Fruit fly (Drosophila melanogaster) whole organism, embryonic: ENCODE results near the gene CG33107.

ENCODE experiments used
- Antp ChIP-seq: fragments of 200-800 bp; sonication (Bioruptor generic); optimal IDR thresholded peaks from 3 replicates; lab custom pipeline; 2016; ENCODE audit warnings: missing biosample characterization, missing genetic modification characterization
- B-H1 ChIP-seq: fragments of 200-800 bp; sonication (Bioruptor generic); IDR thresholded peaks from 3 replicates; pipeline ENCODE4 v1.3.6; 2022; ENCODE audit warnings: missing biosample characterization, missing genetic modification characterization
- B-H2 ChIP-seq: fragments of 200-800 bp; sonication (Bioruptor generic); optimal IDR thresholded peaks from 2 replicates; lab custom pipeline; 2018; ENCODE audit warnings: missing biosample characterization, mild to moderate bottlenecking, missing genetic modification characterization
- CG10267 ChIP-seq: fragments of 200-800 bp; sonication (Bioruptor generic); optimal IDR thresholded peaks from 2 replicates; lab custom pipeline; 2018; ENCODE audit warnings: missing biosample characterization, mild to moderate bottlenecking, missing genetic modification characterization, moderate library complexity
- CG10321 ChIP-seq: fragments of 200-800 bp; sonication (Bioruptor generic); IDR thresholded peaks from 2 replicates; pipeline ENCODE4 v1.3.6; 2022; ENCODE audit warnings: missing biosample characterization, missing genetic modification characterization
- CG12236 ChIP-seq: fragments of 200-800 bp; sonication (Bioruptor generic); optimal IDR thresholded peaks from 2 replicates; lab custom pipeline; 2016; ENCODE audit warnings: missing biosample characterization, missing genetic modification characterization
- CG13123 ChIP-seq: fragments of 200-800 bp; sonication (Bioruptor generic); optimal IDR thresholded peaks from 2 replicates; lab custom pipeline; 2016; ENCODE audit warnings: missing biosample characterization, missing genetic modification characterization
- CG13624 ChIP-seq: fragments of 200-800 bp; sonication (Bioruptor generic); optimal IDR thresholded peaks from 2 replicates; lab custom pipeline; 2016; ENCODE audit warnings: missing biosample characterization, missing genetic modification characterization
- CG13775 ChIP-seq: fragments of 200-800 bp; sonication (Bioruptor generic); optimal IDR thresholded peaks from 3 replicates; lab custom pipeline; 2017; ENCODE audit warnings: missing biosample characterization, mild to moderate bottlenecking, missing genetic modification characterization
- CG15479 ChIP-seq: fragments of 200-800 bp; sonication (Bioruptor generic); optimal IDR thresholded peaks from 3 replicates; lab custom pipeline; 2019; ENCODE audit warnings: missing biosample characterization, mild to moderate bottlenecking, missing genetic modification characterization, moderate library complexity
- CG17829 ChIP-seq: fragments of 200-800 bp; optimal IDR thresholded peaks from 2 replicates; lab custom pipeline; 2019; ENCODE audit warnings: missing biosample characterization, mild to moderate bottlenecking, missing genetic modification characterization, moderate library complexity
- CG1832 ChIP-seq: fragments of 200-800 bp; sonication (Bioruptor generic); optimal IDR thresholded peaks from 2 replicates; lab custom pipeline; 2017; ENCODE audit warnings: missing biosample characterization, mild to moderate bottlenecking, missing genetic modification characterization, inconsistent platforms
- CG2116 ChIP-seq: fragments of 200-800 bp; sonication (Bioruptor generic); optimal IDR thresholded peaks from 3 replicates; lab custom pipeline; 2018; ENCODE audit warnings: missing biosample characterization, mild to moderate bottlenecking, missing genetic modification characterization
- CG2875 ChIP-seq: fragments of 200-800 bp; sonication (Bioruptor generic); optimal IDR thresholded peaks from 2 replicates; lab custom pipeline; 2017; ENCODE audit warnings: missing biosample characterization, mild to moderate bottlenecking, missing genetic modification characterization, missing genetic modification reagents
- CG34224 ChIP-seq: fragments of 200-800 bp; sonication (Bioruptor generic); IDR thresholded peaks from 3 replicates; pipeline ENCODE4 v1.3.6; 2022; ENCODE audit warnings: missing biosample characterization, missing genetic modification characterization; ENCODE audit not compliant: partially characterized antibody
- CG3838 ChIP-seq: fragments of 200-800 bp; sonication (Bioruptor generic); optimal IDR thresholded peaks from 3 replicates; lab custom pipeline; 2016; ENCODE audit warnings: missing biosample characterization, missing genetic modification characterization
- CG4730 ChIP-seq: fragments of 200-800 bp; sonication (Bioruptor generic); IDR thresholded peaks from 2 replicates; pipeline ENCODE4 v1.3.6; 2022; ENCODE audit warnings: missing biosample characterization, missing genetic modification characterization
- CG7271 ChIP-seq: fragments of 200-800 bp; sonication (Bioruptor generic); optimal IDR thresholded peaks from 2 replicates; lab custom pipeline; 2018; ENCODE audit warnings: missing biosample characterization, mild to moderate bottlenecking, missing genetic modification characterization, moderate library complexity
- CG8478 ChIP-seq: fragments of >200 bp; optimal IDR thresholded peaks from 2 replicates; lab custom pipeline; 2018
- CG9727 ChIP-seq: fragments of 200-800 bp; sonication (Bioruptor generic); optimal IDR thresholded peaks from 3 replicates; lab custom pipeline; 2017; ENCODE audit warnings: missing biosample characterization, mild to moderate bottlenecking, missing genetic modification characterization
- D19B ChIP-seq: fragments of 200-800 bp; sonication (Bioruptor generic); optimal IDR thresholded peaks from 2 replicates; lab custom pipeline; 2017; ENCODE audit warnings: missing biosample characterization, mild to moderate bottlenecking, missing genetic modification characterization
- Dad ChIP-seq: fragments of 200-800 bp; sonication (Bioruptor generic); optimal IDR thresholded peaks from 3 replicates; lab custom pipeline; 2016; ENCODE audit warnings: missing biosample characterization, missing genetic modification characterization
- Dbx ChIP-seq: fragments of 200-800 bp; sonication (Bioruptor generic); IDR thresholded peaks from 3 replicates; pipeline ENCODE4 v1.3.6; 2022; ENCODE audit warnings: missing biosample characterization, missing genetic modification characterization
- Dref ChIP-seq: fragments of 200-800 bp; sonication (Bioruptor generic); IDR thresholded peaks from 2 replicates; pipeline ENCODE4 v1.3.6; 2022; ENCODE audit warnings: missing biosample characterization, missing genetic modification characterization
- Drgx ChIP-seq: fragments of 200-800 bp; sonication (Bioruptor generic); IDR thresholded peaks from 2 replicates; pipeline ENCODE4 v1.3.6; 2022; ENCODE audit warnings: missing biosample characterization, missing genetic modification characterization
- Gsc ChIP-seq: fragments of 200-800 bp; sonication (Bioruptor generic); IDR thresholded peaks from 2 replicates; pipeline ENCODE4 v1.3.6; 2022; ENCODE audit warnings: missing biosample characterization, missing genetic modification characterization
- HLH3B ChIP-seq: fragments of 200-800 bp; sonication (Bioruptor generic); IDR thresholded peaks from 2 replicates; pipeline ENCODE4 v1.3.6; 2022; ENCODE audit warnings: missing biosample characterization, missing genetic modification characterization
- Lim3 ChIP-seq: fragments of 200-800 bp; sonication (Bioruptor generic); IDR thresholded peaks from 2 replicates; pipeline ENCODE4 v1.3.6; 2022; ENCODE audit warnings: missing biosample characterization, missing genetic modification characterization
- Oli ChIP-seq: fragments of 200-800 bp; sonication (Bioruptor generic); optimal IDR thresholded peaks from 2 replicates; lab custom pipeline; 2018; ENCODE audit warnings: missing biosample characterization, mild to moderate bottlenecking, missing genetic modification characterization, moderate library complexity
- al ChIP-seq: fragments of 200-800 bp; sonication (Bioruptor generic); IDR thresholded peaks from 2 replicates; pipeline ENCODE4 v1.3.6; 2022; ENCODE audit warnings: missing biosample characterization, missing genetic modification characterization
- aop ChIP-seq: fragments of 200-800 bp; sonication (Bioruptor generic); IDR thresholded peaks from 2 replicates; pipeline ENCODE4 v1.3.6; 2022; ENCODE audit warnings: missing biosample characterization, missing genetic modification characterization
- btn ChIP-seq: fragments of 200-800 bp; sonication (Bioruptor generic); optimal IDR thresholded peaks from 2 replicates; lab custom pipeline; 2016; ENCODE audit warnings: missing biosample characterization, missing genetic modification characterization
- da ChIP-seq: fragments of 200-800 bp; sonication (Bioruptor generic); optimal IDR thresholded peaks from 2 replicates; lab custom pipeline; 2016; ENCODE audit warnings: missing biosample characterization, missing genetic modification characterization
- dan ChIP-seq: fragments of 200-800 bp; sonication (Bioruptor generic); IDR thresholded peaks from 2 replicates; pipeline ENCODE4 v1.3.6; 2022; ENCODE audit warnings: missing biosample characterization, missing genetic modification characterization
- en ChIP-seq: fragments of 200-800 bp; sonication (Bioruptor generic); optimal IDR thresholded peaks from 2 replicates; lab custom pipeline; 2016; ENCODE audit warnings: missing biosample characterization, missing genetic modification characterization
- grau ChIP-seq: fragments of 200-800 bp; optimal IDR thresholded peaks from 3 replicates; lab custom pipeline; 2019; ENCODE audit warnings: missing biosample characterization, mild to moderate bottlenecking, missing genetic modification characterization, moderate library complexity
- gt ChIP-seq: fragments of 200-800 bp; sonication (Bioruptor generic); IDR thresholded peaks from 2 replicates; pipeline ENCODE4 v1.3.6; 2022; ENCODE audit warnings: missing biosample characterization, missing genetic modification characterization
- h ChIP-seq: fragments of >200 bp; optimal IDR thresholded peaks from 2 replicates; lab custom pipeline; 2017
- jumu ChIP-seq: fragments of 200-800 bp; sonication (Bioruptor generic); optimal IDR thresholded peaks from 3 replicates; lab custom pipeline; 2016; ENCODE audit warnings: missing biosample characterization, missing genetic modification characterization
- kah ChIP-seq: fragments of 200-800 bp; sonication (Bioruptor generic); optimal IDR thresholded peaks from 2 replicates; lab custom pipeline; 2018; ENCODE audit warnings: missing biosample characterization, mild to moderate bottlenecking, missing genetic modification characterization
- lbe ChIP-seq: fragments of 200-800 bp; sonication (Bioruptor generic); optimal IDR thresholded peaks from 2 replicates; lab custom pipeline; 2016; ENCODE audit warnings: missing biosample characterization, mild to moderate bottlenecking, missing genetic modification characterization
- maf-S ChIP-seq: fragments of 200-800 bp; sonication (Bioruptor generic); optimal IDR thresholded peaks from 2 replicates; lab custom pipeline; 2016; ENCODE audit warnings: missing biosample characterization, missing genetic modification characterization
- nau ChIP-seq: fragments of 200-800 bp; sonication (Bioruptor generic); optimal IDR thresholded peaks from 3 replicates; lab custom pipeline; 2017; ENCODE audit warnings: missing biosample characterization, mild to moderate bottlenecking, missing genetic modification characterization, missing genetic modification reagents
- onecut ChIP-seq: fragments of 200-800 bp; sonication (Bioruptor generic); IDR thresholded peaks from 2 replicates; pipeline ENCODE4 v1.3.6; 2022; ENCODE audit warnings: missing biosample characterization, missing genetic modification characterization
- otp ChIP-seq: fragments of 200-800 bp; sonication (Bioruptor generic); IDR thresholded peaks from 3 replicates; pipeline ENCODE4, ENCODE4 v1.3.6; 2022; ENCODE audit warnings: missing biosample characterization, missing genetic modification characterization
- peb ChIP-seq: fragments of 200-800 bp; sonication (Bioruptor generic); IDR thresholded peaks from 2 replicates; pipeline ENCODE4 v1.3.6; 2022; ENCODE audit warnings: missing biosample characterization, missing genetic modification characterization
- pzg ChIP-seq: fragments of 200-800 bp; sonication (Bioruptor generic); optimal IDR thresholded peaks from 3 replicates; lab custom pipeline; 2018; ENCODE audit warnings: missing biosample characterization, mild to moderate bottlenecking, missing genetic modification characterization, moderate library complexity
- scrt ChIP-seq: fragments of 200-800 bp; sonication (Bioruptor generic); optimal IDR thresholded peaks from 2 replicates; lab custom pipeline; 2018; ENCODE audit warnings: missing biosample characterization, mild to moderate bottlenecking, missing genetic modification characterization, moderate library complexity
- sima ChIP-seq: fragments of 200-800 bp; sonication (Bioruptor generic); optimal IDR thresholded peaks from 2 replicates; lab custom pipeline; 2016; ENCODE audit warnings: missing biosample characterization, missing genetic modification characterization
- sqz ChIP-seq: fragments of 200-800 bp; sonication (Bioruptor generic); optimal IDR thresholded peaks from 3 replicates; lab custom pipeline; 2018; ENCODE audit warnings: missing biosample characterization, mild to moderate bottlenecking, missing genetic modification characterization
- sug ChIP-seq: fragments of 200-800 bp; optimal IDR thresholded peaks from 2 replicates; lab custom pipeline; 2019; ENCODE audit warnings: missing biosample characterization, mild to moderate bottlenecking, missing genetic modification characterization, moderate library complexity
- tna ChIP-seq: fragments of 200-800 bp; sonication (Bioruptor generic); IDR thresholded peaks from 2 replicates; pipeline ENCODE4 v1.3.6; 2022; ENCODE audit warnings: missing biosample characterization, missing genetic modification characterization; ENCODE audit not compliant: partially characterized antibody
- unpg ChIP-seq: fragments of 200-800 bp; sonication (Bioruptor generic); optimal IDR thresholded peaks from 3 replicates; lab custom pipeline; 2018; ENCODE audit warnings: missing biosample characterization, mild to moderate bottlenecking, missing genetic modification characterization, moderate library complexity
- zfh1 ChIP-seq: fragments of 200-800 bp; sonication (Bioruptor generic); IDR thresholded peaks from 3 replicates; pipeline ENCODE4 v1.3.6; 2022; ENCODE audit warnings: missing biosample characterization, missing genetic modification characterization

Gene CG33107

DNA sequence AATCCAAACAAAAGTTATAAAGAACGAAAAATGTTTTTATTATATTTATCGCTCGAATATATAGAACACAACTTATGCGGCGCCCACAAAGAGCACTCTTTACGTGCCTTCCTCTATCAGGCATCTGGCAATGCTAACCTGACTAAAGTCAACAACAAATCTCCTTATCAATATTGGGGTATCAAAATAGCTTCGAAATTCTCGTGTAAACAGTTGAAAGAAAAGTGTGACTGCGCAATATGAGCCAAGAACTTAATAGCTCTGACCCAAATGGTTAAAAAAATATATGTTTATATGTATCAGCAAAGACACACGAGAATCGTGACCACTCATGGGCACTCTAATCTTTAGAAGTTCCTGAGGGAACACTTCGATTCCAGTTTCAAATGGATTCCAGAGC, 46.6 kb upstream of the CG33107 start (continued):
- peak; percentile 9 for TF ChIP-seq sqz (GFP tag; lab: Kevin White, UChicago)
- TF ChIP-seq peb (GFP tag; lab: Robert Waterston, UW): no peak
- no peak for TF ChIP-seq tna (GFP tag; lab: Robert Waterston, UW)
- TF ChIP-seq kah: no peak
- no peak for TF ChIP-seq unpg
- TF ChIP-seq h: no peak
- no peak for TF ChIP-seq D19B (GFP tag; lab: Kevin White, UChicago)
- no peak for TF ChIP-seq aop (GFP tag; lab: Robert Waterston, UW)
- TF ChIP-seq CG10267: no peak
- TF ChIP-seq CG15479 (GFP tag; lab: Kevin White, UChicago): no peak
- no peak for TF ChIP-seq CG7271 (tag; lab: Kevin White, UChicago)
- TF ChIP-seq CG1832 (GFP tag; lab: Kevin White, UChicago): no peak
- TF ChIP-seq CG2875 (GFP tag; lab: Kevin White, UChicago): peak; percentile 25
- TF ChIP-seq Dref: no peak
- TF ChIP-seq Drgx (GFP tag; lab: Robert Waterston, UW): no peak
- TF ChIP-seq btn (GFP tag; lab: Kevin White, UChicago): no peak
- TF ChIP-seq CG13123 (GFP tag; lab: Kevin White, UChicago): no peak
- no peak for TF ChIP-seq B-H1 (GFP tag; lab: Robert Waterston, UW)
- TF ChIP-seq Gsc (GFP tag; lab: Robert Waterston, UW): no peak
- TF ChIP-seq CG13775 (GFP tag; lab: Kevin White, UChicago): no peak
- no peak for TF ChIP-seq Antp
- no peak for TF ChIP-seq maf-S (GFP tag; lab: Kevin White, UChicago)
- no peak for TF ChIP-seq CG9727 (GFP tag; lab: Kevin White, UChicago)
- TF ChIP-seq gt (GFP tag; lab: Robert Waterston, UW): no peak
- no peak for TF ChIP-seq Dad (GFP tag; lab: Kevin White, UChicago)
- peak; percentile 53 for TF ChIP-seq sug (tag; lab: Kevin White, UChicago)
- TF ChIP-seq pzg (GFP tag; lab: Kevin White, UChicago): no peak
- TF ChIP-seq nau (GFP tag; lab: Kevin White, UChicago): peak; percentile 8
- no peak for TF ChIP-seq CG4730
- no peak for TF ChIP-seq CG10321 (GFP tag; lab: Robert Waterston, UW)
- no peak for TF ChIP-seq CG3838 (GFP tag; lab: Kevin White, UChicago)
- no peak for TF ChIP-seq CG12236 (GFP tag; lab: Kevin White, UChicago)
- TF ChIP-seq en (GFP tag; lab: Kevin White, UChicago): no peak
- no peak for TF ChIP-seq grau
- TF ChIP-seq Oli (tag; lab: Kevin White, UChicago): no peak
- TF ChIP-seq CG13624 (GFP tag; lab: Kevin White, UChicago): no peak
- TF ChIP-seq dan (GFP tag; lab: Robert Waterston, UW): no peak
- TF ChIP-seq zfh1: no peak
- no peak for TF ChIP-seq al (GFP tag; lab: Robert Waterston, UW)
- no peak for TF ChIP-seq da (GFP tag; lab: Kevin White, UChicago)
- no peak for TF ChIP-seq onecut
- TF ChIP-seq CG2116: no peak
- no peak for TF ChIP-seq lbe (GFP tag; lab: Kevin White, UChicago)
- TF ChIP-seq Dbx (GFP tag; lab: Robert Waterston, UW): no peak
- no peak for TF ChIP-seq HLH3B (GFP tag; lab: Robert Waterston, UW)
- no peak for TF ChIP-seq CG17829 (tag; lab: Kevin White, UChicago)
- no peak for TF ChIP-seq CG8478
- TF ChIP-seq Lim3 (GFP tag; lab: Robert Waterston, UW): no peak
- no peak for TF ChIP-seq sima (GFP tag; lab: Kevin White, UChicago)
- TF ChIP-seq otp (GFP tag; lab: Robert Waterston, UW): no peak
- no peak for TF ChIP-seq B-H2 (GFP tag; lab: Kevin White, UChicago)
- TF ChIP-seq jumu (GFP tag; lab: Kevin White, UChicago): no peak
- TF ChIP-seq CG34224: no peak
- TF ChIP-seq scrt (GFP tag; lab: Kevin White, UChicago): peak; percentile 7
